Worm (Caenorhabditis elegans) whole organism, L3 larva: ENCODE measurements around the gene ZC196.9.

ENCODE experiments used
- nhr-25 ChIP-seq: sonication (generic microtip); optimal IDR thresholded peaks from 2 replicates; lab custom pipeline; 2017; ENCODE audit warnings: missing biosample characterization, missing genetic modification characterization
- zag-1 ChIP-seq: fragments of 150-350 bp; optimal IDR thresholded peaks from 2 replicates; lab custom pipeline; 2014; ENCODE audit warnings: missing biosample characterization, missing genetic modification characterization

DNA sequence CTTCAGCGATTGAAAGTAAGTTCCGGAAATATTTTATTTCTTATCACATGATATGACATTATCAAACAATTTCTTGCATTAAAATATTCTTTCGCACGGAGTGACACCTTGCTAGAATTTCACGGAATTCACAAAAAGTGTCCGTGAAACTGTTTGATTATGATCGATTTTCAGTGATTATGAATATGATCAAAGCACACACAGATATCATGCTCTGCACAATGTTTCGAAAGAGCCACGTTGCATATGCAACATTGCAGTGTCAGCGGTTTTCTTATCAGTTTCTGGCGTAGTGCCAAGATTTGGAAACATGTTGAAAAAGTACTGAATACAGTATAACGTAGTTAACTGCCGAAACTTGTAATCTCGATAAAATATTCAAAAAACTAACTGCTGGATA is 42.2 kb upstream of the ZC196.9 start:
- TF ChIP-seq zag-1 (tag; lab: Kevin White, UChicago) (no peak), nhr-25 (tag; lab: Kevin White, UChicago) (no peak)
